Worm (Caenorhabditis elegans) whole organism, midembryonic: Measurements from ENCODE around the gene sup-36.

Experiments used
- T22C8.4 ChIP-seq: fragments of 200-800 bp; sonication (Bioruptor generic); IDR thresholded peaks from 2 replicates; pipeline ENCODE4 v1.3.6; 2022; ENCODE audit warnings: missing genetic modification characterization, missing compliant biosample characterization
- klf-2 ChIP-seq: fragments of 200-800 bp; sonication (Bioruptor generic); conservative IDR thresholded peaks from 2 replicates; pipeline ENCODE4 v1.3.6; 2022; ENCODE audit warnings: missing genetic modification reagents, missing genetic modification characterization, missing compliant biosample characterization
- tab-1 ChIP-seq: fragments of 200-800 bp; sonication (Bioruptor generic); IDR thresholded peaks from 2 replicates; pipeline ENCODE4 v1.3.6; 2022; ENCODE audit warnings: missing genetic modification characterization, missing compliant biosample characterization

- TF ChIP-seq T22C8.4 (GFP tag; lab: Robert Waterston, UW) (no peak), klf-2 (GFP tag; lab: Robert Waterston, UW) (no peak), tab-1 (GFP tag; lab: Robert Waterston, UW) (no peak)
Measured at ce11 chrIV:6575959-6576727, 25.3 kb upstream of the sup-36 start.
